Fruit fly (Drosophila melanogaster): ENCODE results near the gene CG4907.

CG4907 gene

dm6 chr3R:22690311-22690710 lies 20.3 kb downstream of the CG4907 start, which contains the start of the genes wfs1 and Nup133 (continued):
- TF ChIP-seq hb (GFP tag; IDR thresholded peaks at IDR 0.05; ENCODE audit: partially characterized antibody) = peak; percentile 49; the same call in 1 of the 3 replicates
- peak; percentile 72 for TF ChIP-seq CG12942 (GFP tag; optimal IDR thresholded peaks at IDR 0.05)
- TF ChIP-seq YL-1 (GFP tag; optimal IDR thresholded peaks at IDR 0.05) = peak; percentile 56
- peak; percentile 63 for TF ChIP-seq CG4820 (GFP tag; optimal IDR thresholded peaks at IDR 0.05)
- TF ChIP-seq CG7963 (GFP tag; IDR thresholded peaks at IDR 0.05; ENCODE audit: partially characterized antibody) = peak; percentile 52; the same call in 1 of the 3 replicates
- TF ChIP-seq CG7357 (GFP tag; IDR thresholded peaks at IDR 0.05) = no peak
- TF ChIP-seq CG1647 (GFP tag; optimal IDR thresholded peaks at IDR 0.05) = no peak
- TF ChIP-seq CG3065 (GFP tag; optimal IDR thresholded peaks at IDR 0.05) = peak; percentile 34
- peak; percentile 66; the same call in 1 of the 2 replicates for TF ChIP-seq CG32532 (GFP tag; IDR thresholded peaks at IDR 0.05)
- TF ChIP-seq H2.0 (GFP tag; IDR thresholded peaks at IDR 0.05) = peak; percentile 62
- TF ChIP-seq CG34422 (GFP tag; IDR thresholded peaks at IDR 0.05) = peak; percentile 63; the same call in 2 of the 3 replicates
- peak; percentile 91 for TF ChIP-seq trem (tag; optimal IDR thresholded peaks at IDR 0.05)
- TF ChIP-seq Lhr (GFP tag; optimal IDR thresholded peaks at IDR 0.05) = peak; percentile 14
- TF ChIP-seq CG7786 (GFP tag; optimal IDR thresholded peaks at IDR 0.05) = no peak
- TF ChIP-seq CG17186 (GFP tag; optimal IDR thresholded peaks at IDR 0.05) = no peak
- peak; percentile 68 for TF ChIP-seq CG4424 (GFP tag; optimal IDR thresholded peaks at IDR 0.05)
- TF ChIP-seq CG9437 (GFP tag; optimal IDR thresholded peaks at IDR 0.05) = peak; percentile 56
- no peak for TF ChIP-seq scrt (GFP tag; optimal IDR thresholded peaks at IDR 0.05)
- TF ChIP-seq nmo (GFP tag; optimal IDR thresholded peaks at IDR 0.05) = peak; percentile 91
- peak; percentile 67; the same call in 2 of the 3 replicates for TF ChIP-seq Opbp (GFP tag; IDR thresholded peaks at IDR 0.05; ENCODE audit: partially characterized antibody)
- no peak for TF ChIP-seq Lim3 (GFP tag; IDR thresholded peaks at IDR 0.05)
- peak; percentile 37 for TF ChIP-seq CG16815 (GFP tag; optimal IDR thresholded peaks at IDR 0.05)
- TF ChIP-seq Doc2 (GFP tag; IDR thresholded peaks at IDR 0.05) = no peak
- TF ChIP-seq ATbp (GFP tag; optimal IDR thresholded peaks at IDR 0.05) = peak; percentile 48
- no peak for TF ChIP-seq aop (GFP tag; IDR thresholded peaks at IDR 0.05)
- TF ChIP-seq MESR4 (GFP tag; optimal IDR thresholded peaks at IDR 0.05) = no peak
- TF ChIP-seq Sry-β (GFP tag; optimal IDR thresholded peaks at IDR 0.05) = no peak
- TF ChIP-seq CG8924 (tag; optimal IDR thresholded peaks at IDR 0.05) = peak; percentile 91
- TF ChIP-seq mld (GFP tag; IDR thresholded peaks at IDR 0.05; ENCODE audit: partially characterized antibody) = peak; percentile 27; the same call in 1 of the 3 replicates
- TF ChIP-seq CG8478 (optimal IDR thresholded peaks at IDR 0.05) = no peak
- TF ChIP-seq CG13123 (GFP tag; optimal IDR thresholded peaks at IDR 0.05) = peak; percentile 76
- no peak for TF ChIP-seq Jarid2 (GFP tag; optimal IDR thresholded peaks at IDR 0.05)
- peak; percentile 64 for TF ChIP-seq Max (GFP tag; optimal IDR thresholded peaks at IDR 0.05)
- TF ChIP-seq nau (GFP tag; optimal IDR thresholded peaks at IDR 0.05) = no peak
- TF ChIP-seq amos (GFP tag; IDR thresholded peaks at IDR 0.05; ENCODE audit: partially characterized antibody) = peak; percentile 74
- TF ChIP-seq CG11247 (GFP tag; IDR thresholded peaks at IDR 0.05) = 0 out of 2 replicates have a peak, but pooled peaks have one; percentile 46
- no peak for TF ChIP-seq eyg (GFP tag; optimal IDR thresholded peaks at IDR 0.05)
- peak; percentile 15; the same call in 1 of the 2 replicates for TF ChIP-seq tna (GFP tag; IDR thresholded peaks at IDR 0.05; ENCODE audit: partially characterized antibody)
- peak; percentile 75 for TF ChIP-seq Bgb (GFP tag; IDR thresholded peaks at IDR 0.05; ENCODE audit: partially characterized antibody)
- no peak for TF ChIP-seq CG4282 (GFP tag; optimal IDR thresholded peaks at IDR 0.05)
- TF ChIP-seq Atf6 (GFP tag; IDR thresholded peaks at IDR 0.05) = peak; percentile 67
- no peak for TF ChIP-seq TFAM (GFP tag; optimal IDR thresholded peaks at IDR 0.05)
- TF ChIP-seq inv (GFP tag; IDR thresholded peaks at IDR 0.05; ENCODE audit: partially characterized antibody) = peak; percentile 81
- peak; percentile 15 for TF ChIP-seq org-1 (GFP tag; optimal IDR thresholded peaks at IDR 0.05)
- TF ChIP-seq NC2α (GFP tag; optimal IDR thresholded peaks at IDR 0.05) = no peak
- peak; percentile 29 for TF ChIP-seq CG8359 (GFP tag; optimal IDR thresholded peaks at IDR 0.05; ENCODE audit: borderline replicate concordance)
- TF ChIP-seq Camta (GFP tag; optimal IDR thresholded peaks at IDR 0.05) = no peak
- peak; percentile 70 for TF ChIP-seq CG13296 (GFP tag; optimal IDR thresholded peaks at IDR 0.05)
- TF ChIP-seq CG7372 (GFP tag; IDR thresholded peaks at IDR 0.05) = peak; percentile 65
- TF ChIP-seq CG8281 (tag; optimal IDR thresholded peaks at IDR 0.05) = peak; percentile 13

Data from whole organism, embryonic.